Fruit fly (Drosophila melanogaster): ENCODE results near the gene CG3823.

CG3823 gene

dm6 chrX:6260900-6261299, 42.9 kb upstream of the CG3823 start, which contains the start of gene Josd (continued):
- TF ChIP-seq MBD-R2 (GFP tag; IDR thresholded peaks at IDR 0.05) (peak; percentile 71), CG13287 (GFP tag; IDR thresholded peaks at IDR 0.05; ENCODE audit: partially characterized antibody) (peak; percentile 87), Lhr (GFP tag; optimal IDR thresholded peaks at IDR 0.05) (no peak), CG34224 (GFP tag; IDR thresholded peaks at IDR 0.05; ENCODE audit: partially characterized antibody) (peak; percentile 85), CG6813 (GFP tag; optimal IDR thresholded peaks at IDR 0.05) (no peak), CG6765 (GFP tag; optimal IDR thresholded peaks at IDR 0.05) (no peak), CG11085 (GFP tag; IDR thresholded peaks at IDR 0.05) (no peak), amos (GFP tag; IDR thresholded peaks at IDR 0.05; ENCODE audit: partially characterized antibody) (peak; percentile 92), CG2678 (tag; optimal IDR thresholded peaks at IDR 0.05) (peak; percentile 8), sim (GFP tag; IDR thresholded peaks at IDR 0.05) (no peak), ftz-f1 (GFP tag; optimal IDR thresholded peaks at IDR 0.05) (no peak), CG7372 (GFP tag; IDR thresholded peaks at IDR 0.05) (no peak), row (GFP tag; IDR thresholded peaks at IDR 0.05) (peak; percentile 83), CG9609 (GFP tag; optimal IDR thresholded peaks at IDR 0.05) (no peak), YL-1 (GFP tag; optimal IDR thresholded peaks at IDR 0.05) (peak; percentile 19), Ets97D (GFP tag; optimal IDR thresholded peaks at IDR 0.05) (peak; percentile 31), Opbp (GFP tag; IDR thresholded peaks at IDR 0.05; ENCODE audit: partially characterized antibody) (peak; percentile 85), sna (GFP tag; IDR thresholded peaks at IDR 0.05; ENCODE audit: partially characterized antibody) (peak; percentile 69; the same call in 1 of the 2 replicates), CG13624 (GFP tag; optimal IDR thresholded peaks at IDR 0.05) (no peak), grn (GFP tag; optimal IDR thresholded peaks at IDR 0.05) (no peak), chinmo (GFP tag; IDR thresholded peaks at IDR 0.05; ENCODE audit: partially characterized antibody) (peak; percentile 70; the same call in 1 of the 4 replicates), bcd (GFP tag; optimal IDR thresholded peaks at IDR 0.05) (no peak), Doc3 (GFP tag; IDR thresholded peaks at IDR 0.05; ENCODE audit: partially characterized antibody) (peak; percentile 77), Dp (GFP tag; optimal IDR thresholded peaks at IDR 0.05) (peak; percentile 15), CG15601 (tag; optimal IDR thresholded peaks at IDR 0.05) (no peak), Dbx (GFP tag; IDR thresholded peaks at IDR 0.05) (no peak), cg (GFP tag; optimal IDR thresholded peaks at IDR 0.05) (no peak), vvl (GFP tag; IDR thresholded peaks at IDR 0.05) (0 out of 2 replicates have a peak, but pooled peaks have one; percentile 8), hbn (GFP tag; IDR thresholded peaks at IDR 0.05; ENCODE audit: partially characterized antibody) (peak; percentile 87), CG1024 (GFP tag; IDR thresholded peaks at IDR 0.05) (no peak), CG4404 (GFP tag; IDR thresholded peaks at IDR 0.05) (no peak), H15 (GFP tag; IDR thresholded peaks at IDR 0.05) (no peak), gcm2 (GFP tag; optimal IDR thresholded peaks at IDR 0.05) (no peak), D (optimal IDR thresholded peaks at IDR 0.05) (no peak), D (GFP tag; optimal IDR thresholded peaks at IDR 0.05) (no peak), CG2120 (GFP tag; optimal IDR thresholded peaks at IDR 0.05) (no peak), repo (GFP tag; optimal IDR thresholded peaks at IDR 0.05) (no peak), nerfin-2 (GFP tag; IDR thresholded peaks at IDR 0.05; ENCODE audit: partially characterized antibody) (peak; percentile 66), CG4730 (GFP tag; IDR thresholded peaks at IDR 0.05) (no peak), dm (GFP tag; optimal IDR thresholded peaks at IDR 0.05) (no peak), hb (GFP tag; IDR thresholded peaks at IDR 0.05; ENCODE audit: partially characterized antibody) (peak; percentile 76), sug (tag; optimal IDR thresholded peaks at IDR 0.05) (peak; percentile 11), HLH54F (GFP tag; optimal IDR thresholded peaks at IDR 0.05) (no peak), Optix (GFP tag; IDR thresholded peaks at IDR 0.05) (no peak), jigr1 (GFP tag; IDR thresholded peaks at IDR 0.05) (no peak), mam (GFP tag; optimal IDR thresholded peaks at IDR 0.05) (peak; percentile 23), CoRest (tag; optimal IDR thresholded peaks at IDR 0.05) (no peak), CG16813 (GFP tag; IDR thresholded peaks at IDR 0.05; ENCODE audit: partially characterized antibody) (peak; percentile 85), vfl (GFP tag; optimal IDR thresholded peaks at IDR 0.05) (no peak), CG3995 (GFP tag; optimal IDR thresholded peaks at IDR 0.05) (peak; percentile 90), CG34422 (GFP tag; IDR thresholded peaks at IDR 0.05) (0 out of 3 replicates have a peak, but pooled peaks have one; percentile 11)

All from whole organism, embryonic.